ENCODE assay signal across 1 fruit fly cellular context in genomic region chr3L:8823730-8824374, dm6.
TF ChIP-seq lines count a peak whose summit lies in the region.

No protein-coding gene starts in this region.

TF ChIP-seq in whole organism, embryonic, 481 proteins besides CTCF, POLR2A, EP300 and RAD21 (continued from another document):
- TF ChIP-seq CG31224 (GFP tag; IDR thresholded peaks at IDR 0.05; lab: Robert Waterston, UW) (no peak), row (GFP tag; IDR thresholded peaks at IDR 0.05; lab: Robert Waterston, UW) (peak; percentile 56), Oli (tag; optimal IDR thresholded peaks at IDR 0.05; lab: Kevin White, UChicago) (peak; percentile 64), CG11247 (GFP tag; IDR thresholded peaks at IDR 0.05; lab: Robert Waterston, UW) (peak; percentile 29; the same call in 1 of the 2 replicates), pzg (GFP tag; optimal IDR thresholded peaks at IDR 0.05; lab: Kevin White, UChicago) (no peak), ewg (GFP tag; optimal IDR thresholded peaks at IDR 0.05; lab: Kevin White, UChicago) (no peak), Lhr (GFP tag; optimal IDR thresholded peaks at IDR 0.05; lab: Kevin White, UChicago) (no peak), CG7928 (GFP tag; optimal IDR thresholded peaks at IDR 0.05; lab: Kevin White, UChicago) (no peak), CG30020 (tag; optimal IDR thresholded peaks at IDR 0.05; lab: Kevin White, UChicago) (no peak), CG13296 (GFP tag; optimal IDR thresholded peaks at IDR 0.05; lab: Kevin White, UChicago) (no peak), CG17186 (GFP tag; optimal IDR thresholded peaks at IDR 0.05; lab: Kevin White, UChicago) (no peak), CG8478 (optimal IDR thresholded peaks at IDR 0.05; lab: Kevin White, UChicago) (no peak), Blimp-1 (GFP tag; optimal IDR thresholded peaks at IDR 0.05; lab: Kevin White, UChicago) (peak; percentile 60), CG15601 (tag; optimal IDR thresholded peaks at IDR 0.05; lab: Kevin White, UChicago) (peak; percentile 37), CG11456 (GFP tag; IDR thresholded peaks at IDR 0.05; lab: Robert Waterston, UW) (no peak), Asciz (GFP tag; optimal IDR thresholded peaks at IDR 0.05; lab: Kevin White, UChicago) (peak; percentile 8), slp2 (GFP tag; optimal IDR thresholded peaks at IDR 0.05; lab: Kevin White, UChicago) (no peak), HLH3B (GFP tag; IDR thresholded peaks at IDR 0.05; lab: Robert Waterston, UW) (peak; percentile 57; the same call in 1 of the 2 replicates), unpg (GFP tag; optimal IDR thresholded peaks at IDR 0.05; lab: Kevin White, UChicago) (peak; percentile 35), inv (GFP tag; IDR thresholded peaks at IDR 0.05; lab: Robert Waterston, UW; ENCODE audit: partially characterized antibody) (no peak), CG9817 (tag; optimal IDR thresholded peaks at IDR 0.05; lab: Kevin White, UChicago) (no peak), NFAT (GFP tag; IDR thresholded peaks at IDR 0.05; lab: Robert Waterston, UW) (no peak), eyg (GFP tag; optimal IDR thresholded peaks at IDR 0.05; lab: Kevin White, UChicago) (no peak), jigr1 (GFP tag; IDR thresholded peaks at IDR 0.05; lab: Robert Waterston, UW) (no peak), bab2 (GFP tag; optimal IDR thresholded peaks at IDR 0.05; lab: Kevin White, UChicago) (no peak), lbe (GFP tag; optimal IDR thresholded peaks at IDR 0.05; lab: Kevin White, UChicago) (peak; percentile 23), sr (GFP tag; IDR thresholded peaks at IDR 0.05; lab: Robert Waterston, UW) (no peak), gcm (GFP tag; optimal IDR thresholded peaks at IDR 0.05; lab: Kevin White, UChicago) (no peak), CG33213 (GFP tag; optimal IDR thresholded peaks at IDR 0.05; lab: Kevin White, UChicago) (no peak), fu2 (GFP tag; optimal IDR thresholded peaks at IDR 0.05; lab: Kevin White, UChicago) (no peak), cas (GFP tag; IDR thresholded peaks at IDR 0.05; lab: Robert Waterston, UW) (no peak), MBD-R2 (GFP tag; IDR thresholded peaks at IDR 0.05; lab: Robert Waterston, UW) (no peak), CG9932 (GFP tag; IDR thresholded peaks at IDR 0.05; lab: Robert Waterston, UW) (0 out of 2 replicates have a peak, but pooled peaks have one; percentile 12), Vsx1 (GFP tag; optimal IDR thresholded peaks at IDR 0.05; lab: Kevin White, UChicago) (no peak), CG10959 (GFP tag; IDR thresholded peaks at IDR 0.05; lab: Robert Waterston, UW) (peak; percentile 41; the same call in 1 of the 2 replicates), bsh (GFP tag; optimal IDR thresholded peaks at IDR 0.05; lab: Kevin White, UChicago) (peak; percentile 16 to 80), CG10565 (GFP tag; optimal IDR thresholded peaks at IDR 0.05; lab: Kevin White, UChicago) (no peak), dmrt99B (tag; optimal IDR thresholded peaks at IDR 0.05; lab: Kevin White, UChicago) (peak; percentile 75), pho (GFP tag; optimal IDR thresholded peaks at IDR 0.05; lab: Kevin White, UChicago) (no peak), CG2678 (tag; optimal IDR thresholded peaks at IDR 0.05; lab: Kevin White, UChicago) (peak; percentile 29), ken (GFP tag; IDR thresholded peaks at IDR 0.05; lab: Robert Waterston, UW) (peak; percentile 67; the same call in 2 of the 3 replicates), ttk (GFP tag; IDR thresholded peaks at IDR 0.05; lab: Robert Waterston, UW) (peak; percentile 33; the same call in 1 of the 2 replicates), Dad (GFP tag; optimal IDR thresholded peaks at IDR 0.05; lab: Kevin White, UChicago) (no peak), CG15073 (GFP tag; optimal IDR thresholded peaks at IDR 0.05; lab: Kevin White, UChicago) (no peak), exex (tag; optimal IDR thresholded peaks at IDR 0.05; lab: Kevin White, UChicago) (no peak), tgo (GFP tag; IDR thresholded peaks at IDR 0.05; lab: Robert Waterston, UW) (peak; percentile 53), CG32767 (GFP tag; IDR thresholded peaks at IDR 0.05; lab: Robert Waterston, UW) (no peak), eve (GFP tag; optimal IDR thresholded peaks at IDR 0.05; lab: Kevin White, UChicago) (no peak), Doc2 (GFP tag; IDR thresholded peaks at IDR 0.05; lab: Robert Waterston, UW) (no peak), GATAe (GFP tag; conservative IDR thresholded peaks at IDR 0.05; lab: Robert Waterston, UW) (no peak), en (GFP tag; optimal IDR thresholded peaks at IDR 0.05; lab: Kevin White, UChicago) (no peak), CG18599 (GFP tag; optimal IDR thresholded peaks at IDR 0.05; lab: Kevin White, UChicago) (peak; percentile 55), CG8944 (GFP tag; optimal IDR thresholded peaks at IDR 0.05; lab: Kevin White, UChicago) (peak; percentile 16), HHEX (GFP tag; optimal IDR thresholded peaks at IDR 0.05; lab: Kevin White, UChicago) (no peak), CG11723 (GFP tag; optimal IDR thresholded peaks at IDR 0.05; lab: Kevin White, UChicago) (no peak), Hmr (GFP tag; optimal IDR thresholded peaks at IDR 0.05; lab: Kevin White, UChicago) (no peak), Adf1 (GFP tag; IDR thresholded peaks at IDR 0.05; lab: Robert Waterston, UW) (no peak), croc (GFP tag; conservative IDR thresholded peaks at IDR 0.05; lab: Robert Waterston, UW) (peak; percentile 34; the same call in 1 of the 3 replicates), fd3F (GFP tag; optimal IDR thresholded peaks at IDR 0.05; lab: Kevin White, UChicago) (no peak), Meics (GFP tag; optimal IDR thresholded peaks at IDR 0.05; lab: Kevin White, UChicago) (no peak), Ssrp (tag; optimal IDR thresholded peaks at IDR 0.05; lab: Kevin White, UChicago) (peak; percentile 57), Taf1 (GFP tag; IDR thresholded peaks at IDR 0.05; lab: Robert Waterston, UW) (no peak), CG12071 (GFP tag; optimal IDR thresholded peaks at IDR 0.05; lab: Kevin White, UChicago) (no peak), Mes4 (GFP tag; optimal IDR thresholded peaks at IDR 0.05; lab: Kevin White, UChicago) (no peak), ftz-f1 (GFP tag; optimal IDR thresholded peaks at IDR 0.05; lab: Kevin White, UChicago) (no peak), CG6765 (GFP tag; optimal IDR thresholded peaks at IDR 0.05; lab: Kevin White, UChicago) (no peak), CG6689 (GFP tag; IDR thresholded peaks at IDR 0.05; lab: Robert Waterston, UW) (peak; percentile 68), CG2712 (tag; optimal IDR thresholded peaks at IDR 0.05; lab: Kevin White, UChicago) (peak; percentile 74), CG4328 (GFP tag; optimal IDR thresholded peaks at IDR 0.05; lab: Kevin White, UChicago) (no peak), Dek (tag; optimal IDR thresholded peaks at IDR 0.05; lab: Kevin White, UChicago) (no peak), pita (GFP tag; optimal IDR thresholded peaks at IDR 0.05; lab: Kevin White, UChicago) (no peak), CHES-1-like (GFP tag; optimal IDR thresholded peaks at IDR 0.05; lab: Kevin White, UChicago) (peak; percentile 25), crol (GFP tag; IDR thresholded peaks at IDR 0.05; lab: Robert Waterston, UW) (peak; percentile 82), nerfin-1 (tag; optimal IDR thresholded peaks at IDR 0.05; lab: Kevin White, UChicago) (no peak), CkIIα-i1 (GFP tag; IDR thresholded peaks at IDR 0.05; lab: Robert Waterston, UW) (no peak), wor (GFP tag; IDR thresholded peaks at IDR 0.05; lab: Robert Waterston, UW) (0 out of 2 replicates have a peak, but pooled peaks have one; percentile 14), nom (GFP tag; optimal IDR thresholded peaks at IDR 0.05; lab: Kevin White, UChicago) (peak; percentile 39), CG4617 (GFP tag; optimal IDR thresholded peaks at IDR 0.05; lab: Kevin White, UChicago; ENCODE audit: borderline replicate concordance) (no peak), CG6854 (GFP tag; optimal IDR thresholded peaks at IDR 0.05; lab: Kevin White, UChicago) (no peak), pnt (GFP tag; optimal IDR thresholded peaks at IDR 0.05; lab: Kevin White, UChicago) (no peak), Six4 (GFP tag; optimal IDR thresholded peaks at IDR 0.05; lab: Kevin White, UChicago) (peak; percentile 54), CG12659 (GFP tag; optimal IDR thresholded peaks at IDR 0.05; lab: Kevin White, UChicago) (peak; percentile 38), dmrt11E (tag; optimal IDR thresholded peaks at IDR 0.05; lab: Kevin White, UChicago) (peak; percentile 69), Fer3 (tag; optimal IDR thresholded peaks at IDR 0.05; lab: Kevin White, UChicago) (peak; percentile 3), Lim3 (GFP tag; IDR thresholded peaks at IDR 0.05; lab: Robert Waterston, UW) (no peak), Ets65A (GFP tag; lab: Kevin White, UChicago) (peak; percentile 78), seq (GFP tag; IDR thresholded peaks at IDR 0.05; lab: Robert Waterston, UW) (0 out of 2 replicates have a peak, but pooled peaks have one; percentile 25), CG2889 (GFP tag; IDR thresholded peaks at IDR 0.05; lab: Robert Waterston, UW) (0 out of 3 replicates have a peak, but pooled peaks have one; percentile 51), cwo (GFP tag; optimal IDR thresholded peaks at IDR 0.05; lab: Kevin White, UChicago) (no peak), CG6654 (GFP tag; optimal IDR thresholded peaks at IDR 0.05; lab: Kevin White, UChicago) (no peak), jing (GFP tag; optimal IDR thresholded peaks at IDR 0.05; lab: Kevin White, UChicago) (peak; percentile 11), Awh (GFP tag; IDR thresholded peaks at IDR 0.05; lab: Robert Waterston, UW) (no peak), HmgD (GFP tag; optimal IDR thresholded peaks at IDR 0.05; lab: Kevin White, UChicago) (no peak), tll (GFP tag; optimal IDR thresholded peaks at IDR 0.05; lab: Kevin White, UChicago) (no peak), tap (tag; optimal IDR thresholded peaks at IDR 0.05; lab: Kevin White, UChicago) (peak; percentile 3), psq (GFP tag; optimal IDR thresholded peaks at IDR 0.05; lab: Kevin White, UChicago) (no peak), fd102C (GFP tag; optimal IDR thresholded peaks at IDR 0.05; lab: Kevin White, UChicago) (no peak), hbn (GFP tag; IDR thresholded peaks at IDR 0.05; lab: Robert Waterston, UW; ENCODE audit: partially characterized antibody) (no peak), CG12155 (GFP tag; optimal IDR thresholded peaks at IDR 0.05; lab: Kevin White, UChicago) (peak; percentile 1), CG3847 (GFP tag; IDR thresholded peaks at IDR 0.05; lab: Robert Waterston, UW) (peak; percentile 35; the same call in 1 of the 2 replicates), BtbVII (GFP tag; optimal IDR thresholded peaks at IDR 0.05; lab: Kevin White, UChicago) (no peak), Atf-2 (GFP tag; optimal IDR thresholded peaks at IDR 0.05; lab: Kevin White, UChicago) (no peak), zen2 (GFP tag; IDR thresholded peaks at IDR 0.05; lab: Robert Waterston, UW; ENCODE audit: partially characterized antibody) (no peak), br (optimal IDR thresholded peaks at IDR 0.05; lab: Kevin White, UChicago) (no peak), Bteb2 (GFP tag; optimal IDR thresholded peaks at IDR 0.05; lab: Kevin White, UChicago) (no peak), luna (GFP tag; optimal IDR thresholded peaks at IDR 0.05; lab: Kevin White, UChicago) (no peak), scrt (GFP tag; optimal IDR thresholded peaks at IDR 0.05; lab: Kevin White, UChicago) (no peak), pfk (GFP tag; optimal IDR thresholded peaks at IDR 0.05; lab: Kevin White, UChicago) (no peak), E2f1 (GFP tag; IDR thresholded peaks at IDR 0.05; lab: Robert Waterston, UW) (no peak), Hmx (GFP tag; optimal IDR thresholded peaks at IDR 0.05; lab: Kevin White, UChicago) (no peak), da (GFP tag; optimal IDR thresholded peaks at IDR 0.05; lab: Kevin White, UChicago) (no peak), B-H1 (GFP tag; IDR thresholded peaks at IDR 0.05; lab: Robert Waterston, UW) (no peak; the same call in 1 of the 3 replicates), Atf3 (GFP tag; optimal IDR thresholded peaks at IDR 0.05; lab: Kevin White, UChicago) (no peak), shn (GFP tag; optimal IDR thresholded peaks at IDR 0.05; lab: Kevin White, UChicago) (peak; percentile 6), slou (GFP tag; optimal IDR thresholded peaks at IDR 0.05; lab: Kevin White, UChicago) (no peak), ash1 (GFP tag; optimal IDR thresholded peaks at IDR 0.05; lab: Kevin White, UChicago) (no peak), zen (tag; optimal IDR thresholded peaks at IDR 0.05; lab: Kevin White, UChicago) (no peak), ap (GFP tag; IDR thresholded peaks at IDR 0.05; lab: Robert Waterston, UW) (no peak), CG3726 (GFP tag; IDR thresholded peaks at IDR 0.05; lab: Robert Waterston, UW) (no peak), Gsc (GFP tag; IDR thresholded peaks at IDR 0.05; lab: Robert Waterston, UW) (no peak), toy (GFP tag; IDR thresholded peaks at IDR 0.05; lab: Robert Waterston, UW) (no peak), CG11085 (GFP tag; IDR thresholded peaks at IDR 0.05; lab: Robert Waterston, UW) (no peak), stwl (tag; optimal IDR thresholded peaks at IDR 0.05; lab: Kevin White, UChicago) (no peak), zfh1 (GFP tag; IDR thresholded peaks at IDR 0.05; lab: Robert Waterston, UW) (peak; percentile 65; the same call in 2 of the 3 replicates), HLH54F (GFP tag; optimal IDR thresholded peaks at IDR 0.05; lab: Kevin White, UChicago) (no peak), CG31365 (tag; optimal IDR thresholded peaks at IDR 0.05; lab: Kevin White, UChicago) (no peak), Antp (GFP tag; optimal IDR thresholded peaks at IDR 0.05; lab: Kevin White, UChicago) (no peak), repo (GFP tag; optimal IDR thresholded peaks at IDR 0.05; lab: Kevin White, UChicago) (no peak), fd96Cb (tag; optimal IDR thresholded peaks at IDR 0.05; lab: Kevin White, UChicago) (peak; percentile 54), sc (optimal IDR thresholded peaks at IDR 0.05; lab: Kevin White, UChicago) (no peak), sc (GFP tag; optimal IDR thresholded peaks at IDR 0.05; lab: Kevin White, UChicago) (peak; percentile 49), Usf (GFP tag; optimal IDR thresholded peaks at IDR 0.05; lab: Kevin White, UChicago) (peak; percentile 4), CG3407 (GFP tag; optimal IDR thresholded peaks at IDR 0.05; lab: Kevin White, UChicago) (peak; percentile 3), CG3995 (GFP tag; optimal IDR thresholded peaks at IDR 0.05; lab: Kevin White, UChicago) (no peak), p53 (GFP tag; optimal IDR thresholded peaks at IDR 0.05; lab: Kevin White, UChicago) (no peak), CG10147 (GFP tag; optimal IDR thresholded peaks at IDR 0.05; lab: Kevin White, UChicago) (peak; percentile 11), esg (GFP tag; conservative IDR thresholded peaks at IDR 0.05; lab: Robert Waterston, UW) (peak; percentile 49)
TF ChIP-seq in whole organism, embryonic: peak in this region for 176.
